Worm (Caenorhabditis elegans) whole organism, L4 larva: ENCODE data around the gene C49C8.8.

Experiments used
- D1046.2 ChIP-seq: fragments of 200-800 bp; sonication (Bioruptor generic); IDR thresholded peaks from 2 replicates; pipeline ENCODE4 v1.3.6; 2022; ENCODE audit warnings: missing genetic modification characterization, missing compliant biosample characterization
- F10B5.3 ChIP-seq: sonication (generic microtip); optimal IDR thresholded peaks from 2 replicates; lab custom pipeline; 2016; ENCODE audit warnings: mild to moderate bottlenecking, missing genetic modification characterization, missing compliant biosample characterization
- F26F4.8 ChIP-seq: fragments of 200-800 bp; sonication (Bioruptor generic); conservative IDR thresholded peaks from 2 replicates; pipeline ENCODE4 v1.3.6; 2022; ENCODE audit warnings: missing genetic modification characterization, missing compliant biosample characterization
- F44E2.7 ChIP-seq: fragments of 200-800 bp; sonication (Bioruptor generic); IDR thresholded peaks from 2 replicates; pipeline ENCODE4 v2.1.2; 2022; ENCODE audit warnings: missing genetic modification characterization, missing compliant biosample characterization
- T20F7.1 ChIP-seq: fragments of 200-800 bp; sonication (Bioruptor generic); optimal IDR thresholded peaks from 2 replicates; lab custom pipeline; 2018; ENCODE audit warnings: mild to moderate bottlenecking, missing genetic modification characterization, missing compliant biosample characterization
- Y105C5A.15 ChIP-seq: fragments of 200-800 bp; sonication (Bioruptor generic); IDR thresholded peaks from 2 replicates; pipeline ENCODE4 v1.3.6; 2022; ENCODE audit warnings: missing genetic modification characterization, missing compliant biosample characterization
- Y5F2A.4 ChIP-seq: fragments of 200-800 bp; sonication (Bioruptor generic); optimal IDR thresholded peaks from 2 replicates; lab custom pipeline; 2018; ENCODE audit warnings: mild to moderate bottlenecking, missing genetic modification characterization, missing compliant biosample characterization
- Y75B8A.6 ChIP-seq: fragments of 200-800 bp; sonication (Bioruptor generic); IDR thresholded peaks from 2 replicates; pipeline ENCODE4 v1.3.6; 2022; ENCODE audit warnings: missing genetic modification reagents, missing genetic modification characterization, missing compliant biosample characterization
- aha-1 ChIP-seq: fragments of 150-350 bp; peaks from one replicate; lab custom pipeline; 2014; ENCODE audit warnings: missing biosample characterization, missing genetic modification characterization
- arid-1 ChIP-seq: fragments of 200-800 bp; sonication (Bioruptor generic); conservative IDR thresholded peaks from 2 replicates; pipeline ENCODE4 v1.3.6; 2022; ENCODE audit warnings: missing genetic modification reagents, missing genetic modification characterization, missing compliant biosample characterization
- ceh-28 ChIP-seq: fragments of 150-350 bp; optimal IDR thresholded peaks from 2 replicates; lab custom pipeline; 2014; ENCODE audit warnings: missing biosample characterization, missing genetic modification reagents, missing genetic modification characterization
- ceh-62 ChIP-seq: sonication (generic microtip); optimal IDR thresholded peaks from 2 replicates; lab custom pipeline; 2017; ENCODE audit warnings: missing biosample characterization, missing genetic modification characterization
- ceh-82 ChIP-seq: sonication (generic microtip); optimal IDR thresholded peaks from 2 replicates; lab custom pipeline; 2017; ENCODE audit warnings: missing biosample characterization, missing genetic modification characterization
- ces-1 ChIP-seq: fragments of 150-350 bp; sonication (generic microtip); optimal IDR thresholded peaks from 4 replicates; lab custom pipeline; 2014; ENCODE audit warnings: missing biosample characterization, missing genetic modification reagents, missing genetic modification characterization
- daf-12 ChIP-seq: fragments of 150-350 bp; optimal IDR thresholded peaks from 2 replicates; lab custom pipeline; 2014; ENCODE audit warnings: missing biosample characterization, missing genetic modification reagents, missing genetic modification characterization
- daf-16 ChIP-seq, 3 experiments: sonication (generic microtip); optimal IDR thresholded peaks; 2 replicates each; lab custom pipeline; 2016 to 2017; ENCODE audit warnings: missing genetic modification characterization in 3 of 3, missing genetic modification reagents in 3 of 3, mild to moderate bottlenecking in 2 of 3, missing compliant biosample characterization in 2 of 3, missing biosample characterization in 1 of 3, moderate library complexity in 1 of 3
- daf-8 ChIP-seq: fragments of 200-800 bp; sonication (Bioruptor generic); IDR thresholded peaks from 2 replicates; pipeline ENCODE4 v1.3.6; 2022; ENCODE audit warnings: missing genetic modification characterization, missing compliant biosample characterization
- dmd-9 ChIP-seq: fragments of 200-800 bp; sonication (Bioruptor generic); IDR thresholded peaks from 2 replicates; pipeline ENCODE4 v1.3.6; 2022; ENCODE audit warnings: missing genetic modification reagents, missing genetic modification characterization, missing compliant biosample characterization
- duxl-1 ChIP-seq: sonication (generic microtip); optimal IDR thresholded peaks from 2 replicates; lab custom pipeline; 2016; ENCODE audit warnings: mild to moderate bottlenecking, missing genetic modification characterization, moderate library complexity, missing compliant biosample characterization; ENCODE audit not compliant: poor library complexity
- dve-1 ChIP-seq: sonication (generic microtip); optimal IDR thresholded peaks from 2 replicates; lab custom pipeline; 2017; ENCODE audit warnings: antibody characterized with exemption, mild to moderate bottlenecking, missing genetic modification characterization, missing compliant biosample characterization; ENCODE audit not compliant: insufficient read depth
- egl-27 ChIP-seq: sonication (generic microtip); optimal IDR thresholded peaks from 3 replicates; lab custom pipeline; 2017; ENCODE audit warnings: missing biosample characterization, missing genetic modification reagents, missing genetic modification characterization
- hif-1 ChIP-seq, 2 experiments: sonication (generic microtip); optimal IDR thresholded peaks; 2 replicates each; lab custom pipeline; 2016 to 2017; ENCODE audit warnings: missing compliant biosample characterization in 2 of 2, missing genetic modification characterization in 2 of 2, missing genetic modification reagents in 2 of 2, missing genotype in 2 of 2, mild to moderate bottlenecking in 1 of 2
- hlh-30 ChIP-seq: sonication (generic microtip); optimal IDR thresholded peaks from 2 replicates; lab custom pipeline; 2017; ENCODE audit warnings: antibody characterized with exemption, mild to moderate bottlenecking, missing genetic modification characterization, missing compliant biosample characterization; ENCODE audit not compliant: insufficient read depth
- lin-29 ChIP-seq: fragments of 200-800 bp; sonication (Bioruptor generic); IDR thresholded peaks from 2 replicates; pipeline ENCODE4 v1.3.6; 2022; ENCODE audit warnings: missing genetic modification reagents, missing genetic modification characterization, missing compliant biosample characterization
- lin-39 ChIP-seq: fragments of 150-350 bp; optimal IDR thresholded peaks from 2 replicates; lab custom pipeline; 2014; ENCODE audit warnings: missing biosample characterization, missing genetic modification reagents, missing genetic modification characterization
- lsy-2 ChIP-seq, 2 experiments: fragments of 150-350 bp in 1 of 2; sonication (generic microtip) in 1 of 2; optimal IDR thresholded peaks; 2 replicates each; lab custom pipeline; 2014 to 2017; ENCODE audit warnings: missing biosample characterization in 2 of 2, missing genetic modification characterization in 2 of 2
- madf-9 ChIP-seq: fragments of 200-800 bp; sonication (Bioruptor generic); conservative IDR thresholded peaks from 2 replicates; pipeline ENCODE4 v1.3.6; 2022; ENCODE audit warnings: missing genetic modification reagents, missing genetic modification characterization, missing compliant biosample characterization
- mdt-29 ChIP-seq: fragments of 200-800 bp; sonication (Bioruptor generic); IDR thresholded peaks from 2 replicates; pipeline ENCODE4 v1.3.6; 2022; ENCODE audit warnings: missing genetic modification reagents, missing genetic modification characterization, missing compliant biosample characterization
- mep-1 ChIP-seq: fragments of 150-350 bp; sonication (generic microtip); optimal IDR thresholded peaks from 3 replicates; lab custom pipeline; 2014; ENCODE audit warnings: missing biosample characterization, missing genetic modification characterization
- nhr-10 ChIP-seq: fragments of 150-350 bp; optimal IDR thresholded peaks from 2 replicates; lab custom pipeline; 2014; ENCODE audit warnings: missing biosample characterization, missing genetic modification characterization
- nhr-11 ChIP-seq: fragments of 150-350 bp; optimal IDR thresholded peaks from 2 replicates; lab custom pipeline; 2014; ENCODE audit warnings: missing biosample characterization, missing genetic modification characterization
- nhr-111 ChIP-seq: fragments of 200-800 bp; sonication (Bioruptor generic); optimal IDR thresholded peaks from 2 replicates; lab custom pipeline; 2018; ENCODE audit warnings: mild to moderate bottlenecking, missing genetic modification characterization, missing compliant biosample characterization
- nhr-237 ChIP-seq: sonication (generic microtip); optimal IDR thresholded peaks from 2 replicates; lab custom pipeline; 2017; ENCODE audit warnings: missing biosample characterization, missing genetic modification characterization
- nhr-42 ChIP-seq: fragments of 200-800 bp; sonication (Bioruptor generic); IDR thresholded peaks from 2 replicates; pipeline ENCODE4 v1.3.6; 2022; ENCODE audit warnings: missing genetic modification characterization, missing compliant biosample characterization
- pha-4 ChIP-seq, 2 experiments: fragments of 150-350 bp in 1 of 2; fragments of 200-800 bp in 1 of 2; sonication (Bioruptor generic) in 1 of 2; IDR thresholded peaks in 1 of 2; optimal IDR thresholded peaks in 1 of 2; 2 replicates each; pipeline versions ENCODE4 v1.3.6 to Lab custom; 2014 to 2022; ENCODE audit warnings: missing genetic modification characterization in 2 of 2, missing genetic modification reagents in 2 of 2, missing biosample characterization in 1 of 2, missing compliant biosample characterization in 1 of 2
- php-3 ChIP-seq: fragments of 200-800 bp; sonication (Bioruptor generic); IDR thresholded peaks from 2 replicates; pipeline ENCODE4 v1.3.6; 2022; ENCODE audit warnings: missing genetic modification reagents, missing genetic modification characterization, missing compliant biosample characterization
- saeg-2 ChIP-seq: fragments of 200-800 bp; sonication (Bioruptor generic); IDR thresholded peaks from 2 replicates; pipeline ENCODE4 v1.3.6; 2022; ENCODE audit warnings: missing genetic modification reagents, missing genetic modification characterization, missing compliant biosample characterization
- skn-1 ChIP-seq: fragments of 150-350 bp; optimal IDR thresholded peaks from 2 replicates; lab custom pipeline; 2014; ENCODE audit warnings: missing biosample characterization, missing genetic modification characterization
- snpc-4 ChIP-seq: fragments of 150-350 bp; optimal IDR thresholded peaks from 2 replicates; lab custom pipeline; 2014; ENCODE audit warnings: missing biosample characterization, missing genetic modification characterization
- spr-1 ChIP-seq: sonication (generic microtip); optimal IDR thresholded peaks from 2 replicates; lab custom pipeline; 2016; ENCODE audit warnings: mild to moderate bottlenecking, missing genetic modification characterization, missing compliant biosample characterization
- tag-97 ChIP-seq: fragments of 200-800 bp; sonication (Bioruptor generic); IDR thresholded peaks from 2 replicates; pipeline ENCODE4 v1.3.6; 2022; ENCODE audit warnings: missing genetic modification characterization, missing compliant biosample characterization
- vab-7 ChIP-seq: fragments of 200-800 bp; sonication (Bioruptor generic); IDR thresholded peaks from 2 replicates; pipeline ENCODE4 v1.3.6; 2022; ENCODE audit warnings: missing genetic modification reagents, missing genetic modification characterization, missing compliant biosample characterization
- zip-11 ChIP-seq: fragments of 200-800 bp; sonication (Bioruptor generic); IDR thresholded peaks from 2 replicates; pipeline ENCODE4 v1.3.6; 2022; ENCODE audit warnings: missing genetic modification characterization, missing compliant biosample characterization
- ztf-11 ChIP-seq: fragments of 150-350 bp; optimal IDR thresholded peaks from 2 replicates; lab custom pipeline; 2014; ENCODE audit warnings: missing biosample characterization, missing genetic modification characterization
- ztf-7 ChIP-seq: fragments of 150-350 bp; optimal IDR thresholded peaks from 2 replicates; lab custom pipeline; 2014; ENCODE audit warnings: missing biosample characterization, missing genetic modification characterization

Gene C49C8.8

DNA sequence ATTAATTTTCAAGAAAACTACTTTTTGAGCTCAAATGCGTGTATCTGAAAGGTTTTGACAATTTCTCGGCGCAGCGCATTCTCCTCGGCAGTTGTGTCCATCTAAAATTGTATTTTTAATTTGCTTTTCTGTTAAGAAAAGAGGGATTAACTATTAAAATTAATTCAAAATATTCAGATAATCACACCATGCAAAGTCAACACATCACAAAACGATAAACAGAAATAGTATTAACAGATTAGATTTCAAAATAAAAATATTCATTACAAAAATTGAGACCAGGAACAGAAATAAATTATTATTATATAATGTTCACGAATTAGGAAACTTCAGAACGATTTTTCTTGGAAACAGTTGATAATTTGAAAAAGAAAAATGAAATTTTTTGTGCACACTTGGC, 34.6 kb downstream of the C49C8.8 start, which contains the start of gene pole-2:
pole-2 (minus strand) TSS at position 101 of the 400 bp plus-strand sequence.
- no peak for TF ChIP-seq egl-27
- no peak for TF ChIP-seq lin-29 (GFP tag; lab: Robert Waterston, UW)
- TF ChIP-seq duxl-1, result no peak

DNA sequence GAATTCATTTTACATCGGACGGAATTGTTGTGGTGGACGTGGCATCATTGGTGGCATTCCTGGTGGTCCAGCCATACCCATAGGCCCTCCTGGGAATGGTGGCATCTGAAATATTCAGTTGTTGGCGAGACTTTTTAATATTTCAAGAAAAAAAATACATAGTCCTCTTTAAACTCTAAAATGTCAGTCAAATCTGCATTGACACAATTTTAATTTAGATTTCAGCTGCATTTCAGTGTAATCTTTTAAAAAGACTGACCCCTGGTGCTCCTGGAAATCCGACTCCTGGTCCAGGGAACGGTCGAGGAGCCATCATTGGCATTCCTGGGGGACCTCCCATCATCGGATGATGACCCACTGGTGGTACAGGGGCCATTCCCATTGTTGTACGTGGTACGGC, 35.0 kb downstream of the C49C8.8 start:
- peak; percentile 62 for TF ChIP-seq aha-1 (tag; lab: Kevin White, UChicago)
- TF ChIP-seq Y75B8A.6 (GFP tag; lab: Robert Waterston, UW), result no peak

DNA sequence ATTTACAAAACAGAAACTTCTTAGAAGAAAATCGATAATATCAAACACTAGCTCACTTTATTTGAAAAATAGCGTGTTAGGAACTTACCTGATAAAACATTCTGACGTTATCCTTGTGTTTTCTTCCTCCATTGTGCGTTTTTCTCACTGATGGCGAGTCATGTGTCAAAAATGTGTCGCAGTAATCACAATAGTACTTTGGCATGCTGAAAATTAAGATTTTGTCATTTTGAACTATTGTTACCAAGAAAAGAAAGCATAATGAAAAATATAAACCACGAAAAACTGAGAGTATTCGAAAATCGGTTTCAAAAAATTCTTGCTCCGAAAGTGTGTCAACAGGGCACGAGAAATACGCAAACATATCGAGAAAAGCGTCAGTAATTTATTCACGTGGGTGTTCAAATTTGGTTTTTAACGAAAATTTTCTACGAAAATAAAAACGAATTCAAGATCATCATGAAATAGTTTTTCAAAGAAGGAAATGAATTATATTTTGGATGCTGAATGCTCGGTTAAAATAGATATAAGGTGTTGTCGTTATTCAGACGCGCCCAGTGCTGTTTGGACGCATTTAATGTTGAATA, 35.8 kb downstream of the C49C8.8 start, which contains the start of gene snrp-3:
snrp-3 (minus strand) TSS at position 206 of the 587 bp plus-strand sequence.
- peak; percentile 87 for TF ChIP-seq mep-1 (tag; lab: Kevin White, UChicago)
- TF ChIP-seq dmd-9 (GFP tag; lab: Robert Waterston, UW), result no peak
- peak; percentile 85 for TF ChIP-seq hlh-30 (tag; lab: Kevin White, UChicago)
- TF ChIP-seq arid-1 (GFP tag; lab: Robert Waterston, UW), result 0 out of 2 replicates have a peak, but pooled peaks have one; percentile 20
- TF ChIP-seq tag-97, result no peak
- no peak for TF ChIP-seq saeg-2 (GFP tag; lab: Robert Waterston, UW)
- no peak for TF ChIP-seq lin-39 (tag; lab: Kevin White, UChicago)
- peak; percentile 81 for TF ChIP-seq dve-1 (tag; lab: Kevin White, UChicago)
- peak; percentile 72 for TF ChIP-seq F10B5.3
- no peak for TF ChIP-seq ceh-62 (tag; lab: Kevin White, UChicago)
- TF ChIP-seq ceh-28 (tag; lab: Kevin White, UChicago), result no peak
- no peak for TF ChIP-seq snpc-4 (tag; lab: Kevin White, UChicago)
- TF ChIP-seq ztf-11 (tag; lab: Kevin White, UChicago), result no peak
- TF ChIP-seq F26F4.8 (GFP tag; lab: Robert Waterston, UW), result no peak
- TF ChIP-seq madf-9 (GFP tag; lab: Robert Waterston, UW), result no peak
- TF ChIP-seq mdt-29, result no peak
- no peak for TF ChIP-seq daf-8 (GFP tag; lab: Robert Waterston, UW)
- TF ChIP-seq ceh-82 (tag; lab: Kevin White, UChicago), result no peak
- TF ChIP-seq Y105C5A.15 (GFP tag; lab: Robert Waterston, UW), result no peak
- no peak for TF ChIP-seq nhr-237 (tag; lab: Kevin White, UChicago)
- TF ChIP-seq nhr-111 (GFP tag; lab: Kevin White, UChicago), result no peak
- no peak for TF ChIP-seq vab-7
- no peak; the same call in 1 of the 2 replicates for TF ChIP-seq lin-29 (GFP tag; lab: Robert Waterston, UW)
- TF ChIP-seq T20F7.1 (GFP tag; lab: Kevin White, UChicago), result peak; percentile 83
- TF ChIP-seq ztf-7 (tag; lab: Kevin White, UChicago), result no peak
- no peak for TF ChIP-seq php-3
- TF ChIP-seq nhr-42 (GFP tag; lab: Robert Waterston, UW), result peak; percentile 62; the same call in 1 of the 2 replicates
- TF ChIP-seq D1046.2, result no peak
- TF ChIP-seq spr-1 (tag; lab: Kevin White, UChicago), result no peak
- TF ChIP-seq pha-4 (GFP tag; IDR thresholded peaks at IDR 0.05; lab: Robert Waterston, UW), result 0 out of 2 replicates have a peak, but pooled peaks have one; percentile 10
- TF ChIP-seq pha-4 (tag; optimal IDR thresholded peaks at IDR 0.05; lab: Kevin White, UChicago), result peak; percentile 57
- peak in 1 of 2 experiments; percentile 9 for TF ChIP-seq hif-1 (tag; optimal IDR thresholded peaks at IDR 0.05; lab: Kevin White, UChicago)
- TF ChIP-seq Y5F2A.4 (GFP tag; lab: Kevin White, UChicago), result no peak
- peak in 1 of 2 experiments; percentile 94 for TF ChIP-seq lsy-2 (tag; optimal IDR thresholded peaks at IDR 0.05; lab: Kevin White, UChicago)
- no peak for TF ChIP-seq daf-12
- TF ChIP-seq duxl-1, result peak; percentile 80
- peak in 1 of 2 experiments; percentile 48 for TF ChIP-seq daf-16 (GFP tag; optimal IDR thresholded peaks at IDR 0.05; lab: Kevin White, UChicago)
- TF ChIP-seq daf-16 (tag; optimal IDR thresholded peaks at IDR 0.05; lab: Kevin White, UChicago), result peak; percentile 65
- TF ChIP-seq ces-1 (GFP tag; lab: Kevin White, UChicago), result no peak
- peak; percentile 37 for TF ChIP-seq nhr-11 (tag; lab: Kevin White, UChicago)
- TF ChIP-seq Y75B8A.6 (GFP tag; lab: Robert Waterston, UW), result no peak
- no peak for TF ChIP-seq skn-1
- TF ChIP-seq nhr-10 (tag; lab: Kevin White, UChicago), result no peak
- no peak for TF ChIP-seq zip-11 (GFP tag; lab: Robert Waterston, UW)
- no peak for TF ChIP-seq F44E2.7 (GFP tag; lab: Robert Waterston, UW)
- TF ChIP-seq aha-1 (tag; lab: Kevin White, UChicago), result peak; percentile 75
